Fruit fly (Drosophila melanogaster): ENCODE data around the gene Alp12.

Gene Alp12

dm6 chr2L:19389749-19390148 is 34.1 kb upstream of the Alp12 start, which contains the start of gene CG17549 (continued):
- TF ChIP-seq chm (GFP tag; IDR thresholded peaks at IDR 0.05) (no peak), CG8290 (GFP tag; optimal IDR thresholded peaks at IDR 0.05) (no peak), CG8290 (tag; optimal IDR thresholded peaks at IDR 0.05) (no peak), vvl (GFP tag; IDR thresholded peaks at IDR 0.05) (no peak), Dek (tag; optimal IDR thresholded peaks at IDR 0.05) (no peak), Deaf1 (tag; optimal IDR thresholded peaks at IDR 0.05) (peak; percentile 72), mirr (GFP tag; optimal IDR thresholded peaks at IDR 0.05) (peak; percentile 13), HLH3B (GFP tag; IDR thresholded peaks at IDR 0.05) (no peak), kay (GFP tag; optimal IDR thresholded peaks at IDR 0.05) (no peak), CG13424 (tag; optimal IDR thresholded peaks at IDR 0.05) (no peak), CG4360 (GFP tag; IDR thresholded peaks at IDR 0.05) (no peak), fu2 (GFP tag; optimal IDR thresholded peaks at IDR 0.05) (no peak), CG3726 (GFP tag; IDR thresholded peaks at IDR 0.05) (no peak), chinmo (GFP tag; IDR thresholded peaks at IDR 0.05; ENCODE audit: partially characterized antibody) (0 out of 4 replicates have a peak, but pooled peaks have one; percentile 66), CG6254 (GFP tag; optimal IDR thresholded peaks at IDR 0.05) (no peak), CG12769 (tag; optimal IDR thresholded peaks at IDR 0.05) (peak; percentile 74), tup (GFP tag; optimal IDR thresholded peaks at IDR 0.05) (no peak), HmgD (GFP tag; optimal IDR thresholded peaks at IDR 0.05) (no peak), luna (GFP tag; optimal IDR thresholded peaks at IDR 0.05) (no peak), Rx (GFP tag; IDR thresholded peaks at IDR 0.05) (no peak), dpn (GFP tag; optimal IDR thresholded peaks at IDR 0.05) (no peak), CG6813 (GFP tag; optimal IDR thresholded peaks at IDR 0.05) (no peak), crol (GFP tag; IDR thresholded peaks at IDR 0.05) (no peak), CG7745 (tag; optimal IDR thresholded peaks at IDR 0.05) (no peak), twi (tag; optimal IDR thresholded peaks at IDR 0.05) (no peak), CG6272 (GFP tag; IDR thresholded peaks at IDR 0.05) (no peak), CG16815 (GFP tag; optimal IDR thresholded peaks at IDR 0.05) (no peak), CG4707 (GFP tag; optimal IDR thresholded peaks at IDR 0.05) (no peak), CG10543 (GFP tag; optimal IDR thresholded peaks at IDR 0.05) (peak; percentile 33), lab (GFP tag; optimal IDR thresholded peaks at IDR 0.05) (peak; percentile 6), Vsx1 (GFP tag; optimal IDR thresholded peaks at IDR 0.05) (no peak), Abd-B (GFP tag; optimal IDR thresholded peaks at IDR 0.05) (no peak), Hmr (GFP tag; optimal IDR thresholded peaks at IDR 0.05) (no peak), chif (GFP tag; optimal IDR thresholded peaks at IDR 0.05) (no peak), Tbp (GFP tag; optimal IDR thresholded peaks at IDR 0.05) (no peak), CG1529 (GFP tag; optimal IDR thresholded peaks at IDR 0.05) (no peak), ab (GFP tag; optimal IDR thresholded peaks at IDR 0.05) (no peak), CG8388 (GFP tag; optimal IDR thresholded peaks at IDR 0.05) (no peak), MESR4 (GFP tag; optimal IDR thresholded peaks at IDR 0.05) (no peak), Ets97D (GFP tag; optimal IDR thresholded peaks at IDR 0.05) (no peak), crp (GFP tag; optimal IDR thresholded peaks at IDR 0.05) (no peak)

DNA sequence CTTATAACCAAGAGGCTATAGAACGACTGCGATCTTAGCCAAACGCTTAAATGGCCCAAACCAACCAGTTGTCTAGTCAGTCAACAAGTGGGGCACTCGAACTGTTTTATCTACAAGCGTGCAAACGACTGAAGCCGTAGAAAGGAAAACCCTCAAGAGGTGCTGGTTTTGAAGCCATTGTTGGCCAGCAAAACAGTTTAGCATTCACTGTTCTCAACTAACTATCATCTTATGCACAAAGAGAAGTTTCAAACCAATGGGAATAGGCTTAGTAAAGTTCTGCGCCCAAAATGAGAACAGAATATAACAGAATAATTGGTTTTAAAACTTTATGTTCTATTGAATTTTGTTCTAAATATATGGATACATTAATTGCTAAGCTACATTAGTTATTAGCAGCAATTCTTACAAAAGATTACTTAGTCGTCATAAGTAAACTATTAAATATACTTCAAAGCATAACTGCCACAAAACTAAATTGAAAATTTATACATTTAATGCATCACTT is 30.1 kb upstream of the Alp12 start, which contains the start of gene CG31798:
CG31798 (plus strand) TSS at position 458 of the 508 bp plus-strand sequence.
- TF ChIP-seq Dref (GFP tag; IDR thresholded peaks at IDR 0.05) (0 out of 2 replicates have a peak, but pooled peaks have one; percentile 9), H15 (GFP tag; IDR thresholded peaks at IDR 0.05) (no peak), CG17186 (GFP tag; optimal IDR thresholded peaks at IDR 0.05) (no peak), Ets65A (GFP tag) (peak; percentile 5), knrl (GFP tag; IDR thresholded peaks at IDR 0.05; ENCODE audit: partially characterized antibody) (peak; percentile 52; the same call in 2 of the 3 replicates), CTCF (GFP tag; optimal IDR thresholded peaks at IDR 0.05) (peak; percentile 75), ci (GFP tag; IDR thresholded peaks at IDR 0.05) (peak; percentile 18; the same call in 1 of the 3 replicates), Med (GFP tag) (peak; percentile 44), Spps (tag; optimal IDR thresholded peaks at IDR 0.05) (no peak), CG7963 (GFP tag; IDR thresholded peaks at IDR 0.05; ENCODE audit: partially characterized antibody) (peak; percentile 11; the same call in 1 of the 3 replicates), CG3163 (GFP tag; optimal IDR thresholded peaks at IDR 0.05) (no peak), stwl (tag; optimal IDR thresholded peaks at IDR 0.05) (peak; percentile 64), Hmr (GFP tag; optimal IDR thresholded peaks at IDR 0.05) (peak; percentile 6), CG2199 (GFP tag; IDR thresholded peaks at IDR 0.05) (peak; percentile 87; the same call in 2 of the 3 replicates)

Data from whole organism, embryonic.